Fruit fly (Drosophila melanogaster) whole organism, embryonic: ENCODE measurements around the gene odd.
A peak's percentile ranks its signal among the peaks of the same experiment; 100 is the strongest.

Experiments used
- CG11093 ChIP-seq: fragments of 200-800 bp; sonication (Bioruptor generic); IDR thresholded peaks from 3 replicates; pipeline ENCODE4 v1.3.6; 2022; ENCODE audit warnings: missing biosample characterization, missing genetic modification characterization
- CG15479 ChIP-seq: fragments of 200-800 bp; sonication (Bioruptor generic); optimal IDR thresholded peaks from 3 replicates; lab custom pipeline; 2019; ENCODE audit warnings: missing biosample characterization, mild to moderate bottlenecking, missing genetic modification characterization, moderate library complexity
- CG17328 ChIP-seq: fragments of 200-800 bp; sonication (Bioruptor generic); IDR thresholded peaks from 2 replicates; pipeline ENCODE4 v1.3.6; 2022; ENCODE audit warnings: missing biosample characterization, missing genetic modification characterization
- CG17385 ChIP-seq: fragments of 200-800 bp; sonication (Bioruptor generic); optimal IDR thresholded peaks from 3 replicates; lab custom pipeline; 2018; ENCODE audit warnings: missing biosample characterization, mild to moderate bottlenecking, missing genetic modification characterization
- CG17612 ChIP-seq: fragments of 200-800 bp; sonication (Bioruptor generic); IDR thresholded peaks from 2 replicates; pipeline ENCODE4 v1.3.6; 2022; ENCODE audit warnings: missing biosample characterization, missing genetic modification characterization
- CG2202 ChIP-seq: fragments of 200-800 bp; sonication (Bioruptor generic); optimal IDR thresholded peaks from 2 replicates; lab custom pipeline; 2018; ENCODE audit warnings: missing biosample characterization, mild to moderate bottlenecking, missing genetic modification characterization
- CG2875 ChIP-seq: fragments of 200-800 bp; sonication (Bioruptor generic); optimal IDR thresholded peaks from 2 replicates; lab custom pipeline; 2017; ENCODE audit warnings: missing biosample characterization, mild to moderate bottlenecking, missing genetic modification characterization, missing genetic modification reagents
- CG2889 ChIP-seq: fragments of 200-800 bp; sonication (Bioruptor generic); IDR thresholded peaks from 3 replicates; pipeline ENCODE4 v1.3.6; 2022; ENCODE audit warnings: missing biosample characterization, missing genetic modification characterization
- CG30020 ChIP-seq: fragments of 200-800 bp; optimal IDR thresholded peaks from 2 replicates; lab custom pipeline; 2019; ENCODE audit warnings: missing biosample characterization, mild to moderate bottlenecking, missing genetic modification characterization, moderate library complexity
- CG31365 ChIP-seq: fragments of 200-800 bp; sonication (Bioruptor generic); optimal IDR thresholded peaks from 2 replicates; lab custom pipeline; 2018; ENCODE audit warnings: missing biosample characterization, mild to moderate bottlenecking, missing genetic modification characterization
- CG3995 ChIP-seq: fragments of 200-800 bp; sonication (Bioruptor generic); optimal IDR thresholded peaks from 3 replicates; lab custom pipeline; 2016; ENCODE audit warnings: missing biosample characterization, missing genetic modification characterization
- CG42726 ChIP-seq: fragments of 200-800 bp; sonication (Bioruptor generic); IDR thresholded peaks from 2 replicates; pipeline ENCODE4 v1.3.6; 2022; ENCODE audit warnings: missing biosample characterization, missing genetic modification characterization; ENCODE audit not compliant: partially characterized antibody
- CG4282 ChIP-seq: fragments of 200-800 bp; sonication (Bioruptor generic); optimal IDR thresholded peaks from 2 replicates; lab custom pipeline; 2016; ENCODE audit warnings: missing biosample characterization, missing genetic modification characterization
- CG5180 ChIP-seq: fragments of 200-800 bp; sonication (Bioruptor generic); optimal IDR thresholded peaks from 3 replicates; lab custom pipeline; 2017; ENCODE audit warnings: missing biosample characterization, missing genetic modification characterization, mild to moderate bottlenecking, moderate library complexity, missing genetic modification reagents
- CG6175 ChIP-seq: fragments of 200-800 bp; sonication (Bioruptor generic); IDR thresholded peaks from 3 replicates; pipeline ENCODE4 v1.3.6; 2022; ENCODE audit warnings: missing biosample characterization, missing genetic modification characterization
- CrebB ChIP-seq: fragments of 200-800 bp; sonication (Bioruptor generic); optimal IDR thresholded peaks from 3 replicates; lab custom pipeline; 2018; ENCODE audit warnings: missing biosample characterization, mild to moderate bottlenecking, missing genetic modification characterization
- Doc3 ChIP-seq: fragments of 200-800 bp; sonication (Bioruptor generic); IDR thresholded peaks from 3 replicates; pipeline ENCODE4 v1.3.6; 2022; ENCODE audit warnings: missing biosample characterization, missing genetic modification characterization; ENCODE audit not compliant: partially characterized antibody
- Dref ChIP-seq: fragments of 200-800 bp; sonication (Bioruptor generic); IDR thresholded peaks from 2 replicates; pipeline ENCODE4 v1.3.6; 2022; ENCODE audit warnings: missing biosample characterization, missing genetic modification characterization
- Eip74EF ChIP-seq, 2 experiments: fragments of 200-800 bp in 1 of 2; fragments of >200 bp in 1 of 2; sonication (Bioruptor generic) in 1 of 2; optimal IDR thresholded peaks; 2 replicates each; lab custom pipeline; 2017 to 2019; ENCODE audit warnings: missing biosample characterization in 2 of 2, missing genetic modification characterization in 2 of 2, mild to moderate bottlenecking in 1 of 2, moderate library complexity in 1 of 2
- Fer2 ChIP-seq: fragments of 200-800 bp; sonication (Bioruptor generic); optimal IDR thresholded peaks from 2 replicates; lab custom pipeline; 2018; ENCODE audit warnings: missing biosample characterization, mild to moderate bottlenecking, missing genetic modification characterization, moderate library complexity
- HLH4C ChIP-seq: fragments of 200-800 bp; sonication (Bioruptor generic); IDR thresholded peaks from 3 replicates; pipeline ENCODE4 v1.3.6; 2022; ENCODE audit warnings: missing biosample characterization, missing genetic modification characterization; ENCODE audit not compliant: partially characterized antibody
- Lhr ChIP-seq: fragments of 200-800 bp; sonication (Bioruptor generic); optimal IDR thresholded peaks from 3 replicates; lab custom pipeline; 2017; ENCODE audit warnings: mild to moderate bottlenecking, missing biosample characterization, missing genetic modification reagents, missing genetic modification characterization
- Lpt ChIP-seq: fragments of >200 bp; optimal IDR thresholded peaks from 2 replicates; lab custom pipeline; 2018; ENCODE audit warnings: missing biosample characterization, missing genetic modification characterization
- MESR4 ChIP-seq: fragments of 200-800 bp; sonication (Bioruptor generic); optimal IDR thresholded peaks from 2 replicates; lab custom pipeline; 2018; ENCODE audit warnings: missing biosample characterization, mild to moderate bottlenecking, missing genetic modification characterization, moderate library complexity
- PHDP ChIP-seq: fragments of 200-800 bp; sonication (Bioruptor generic); optimal IDR thresholded peaks from 3 replicates; lab custom pipeline; 2018; ENCODE audit warnings: missing biosample characterization, mild to moderate bottlenecking, missing genetic modification characterization, moderate library complexity
- Ptx1 ChIP-seq: fragments of 200-800 bp; sonication (Bioruptor generic); IDR thresholded peaks from 2 replicates; pipeline ENCODE4 v1.3.6; 2022; ENCODE audit warnings: missing biosample characterization, missing genetic modification characterization
- ash1 ChIP-seq: fragments of 200-800 bp; sonication (Bioruptor generic); optimal IDR thresholded peaks from 2 replicates; lab custom pipeline; 2018; ENCODE audit warnings: missing biosample characterization, mild to moderate bottlenecking, missing genetic modification characterization
- btn ChIP-seq: fragments of 200-800 bp; sonication (Bioruptor generic); optimal IDR thresholded peaks from 2 replicates; lab custom pipeline; 2016; ENCODE audit warnings: missing biosample characterization, missing genetic modification characterization
- chif ChIP-seq, 2 experiments: fragments of 200-800 bp; sonication (Bioruptor generic); optimal IDR thresholded peaks; 3 replicates each; lab custom pipeline; 2016; ENCODE audit warnings: missing biosample characterization in 2 of 2, missing genetic modification characterization in 2 of 2
- gro ChIP-seq: fragments of 200-800 bp; sonication (Bioruptor generic); optimal IDR thresholded peaks from 2 replicates; lab custom pipeline; 2016; ENCODE audit warnings: missing biosample characterization, missing genetic modification characterization
- hth ChIP-seq: fragments of >200 bp; optimal IDR thresholded peaks from 2 replicates; lab custom pipeline; 2017; ENCODE audit warnings: inconsistent platforms
- insv ChIP-seq, 2 experiments: fragments of 200-800 bp; sonication (Bioruptor generic); optimal IDR thresholded peaks; 3 replicates each; lab custom pipeline; 2016 to 2018; ENCODE audit warnings: missing biosample characterization in 2 of 2, missing genetic modification characterization in 2 of 2
- maf-S ChIP-seq: fragments of 200-800 bp; sonication (Bioruptor generic); optimal IDR thresholded peaks from 2 replicates; lab custom pipeline; 2016; ENCODE audit warnings: missing biosample characterization, missing genetic modification characterization
- nerfin-1 ChIP-seq: fragments of 200-800 bp; sonication (Bioruptor generic); optimal IDR thresholded peaks from 3 replicates; lab custom pipeline; 2019; ENCODE audit warnings: missing biosample characterization, mild to moderate bottlenecking, missing genetic modification characterization, moderate library complexity
- org-1 ChIP-seq: fragments of 200-800 bp; sonication (Bioruptor generic); optimal IDR thresholded peaks from 2 replicates; lab custom pipeline; 2017; ENCODE audit warnings: missing biosample characterization, missing genetic modification characterization
- pita ChIP-seq: fragments of 200-800 bp; sonication (Bioruptor generic); optimal IDR thresholded peaks from 2 replicates; lab custom pipeline; 2017; ENCODE audit warnings: missing biosample characterization, mild to moderate bottlenecking, missing genetic modification characterization
- pzg ChIP-seq: fragments of 200-800 bp; sonication (Bioruptor generic); optimal IDR thresholded peaks from 3 replicates; lab custom pipeline; 2018; ENCODE audit warnings: missing biosample characterization, mild to moderate bottlenecking, missing genetic modification characterization, moderate library complexity
- row ChIP-seq: fragments of 200-800 bp; sonication (Bioruptor generic); IDR thresholded peaks from 3 replicates; pipeline ENCODE4 v1.3.6; 2022; ENCODE audit warnings: missing biosample characterization, missing genetic modification characterization
- run ChIP-seq: fragments of 200-800 bp; sonication (Bioruptor generic); optimal IDR thresholded peaks from 3 replicates; lab custom pipeline; 2018; ENCODE audit warnings: missing biosample characterization, mild to moderate bottlenecking, missing genetic modification characterization
- sc ChIP-seq, 3 experiments: fragments of >200 bp in 2 of 3; fragments of 200-800 bp in 1 of 3; sonication (Bioruptor generic) in 1 of 3; optimal IDR thresholded peaks; 2 replicates in 2 of 3; 3 replicates in 1 of 3; lab custom pipeline; 2017; ENCODE audit warnings: mild to moderate bottlenecking in 1 of 3, missing biosample characterization in 1 of 3, missing genetic modification characterization in 1 of 3, missing genetic modification reagents in 1 of 3
- seq ChIP-seq: fragments of 200-800 bp; sonication (Bioruptor generic); IDR thresholded peaks from 2 replicates; pipeline ENCODE4 v1.3.6; 2022; ENCODE audit warnings: missing biosample characterization, missing genetic modification characterization
- shn ChIP-seq: fragments of 200-800 bp; sonication (Bioruptor generic); optimal IDR thresholded peaks from 3 replicates; lab custom pipeline; 2016; ENCODE audit warnings: missing biosample characterization, missing genetic modification characterization
- sima ChIP-seq: fragments of 200-800 bp; sonication (Bioruptor generic); optimal IDR thresholded peaks from 2 replicates; lab custom pipeline; 2016; ENCODE audit warnings: missing biosample characterization, missing genetic modification characterization
- slp2 ChIP-seq: fragments of 200-800 bp; sonication (Bioruptor generic); optimal IDR thresholded peaks from 2 replicates; lab custom pipeline; 2016; ENCODE audit warnings: missing biosample characterization, missing genetic modification characterization
- tin ChIP-seq: fragments of 200-800 bp; sonication (Bioruptor generic); optimal IDR thresholded peaks from 3 replicates; lab custom pipeline; 2016; ENCODE audit warnings: missing biosample characterization, missing genetic modification characterization
- tll ChIP-seq, 2 experiments: fragments of 200-800 bp in 1 of 2; fragments of >200 bp in 1 of 2; sonication (Bioruptor generic) in 1 of 2; optimal IDR thresholded peaks; 2 replicates each; lab custom pipeline; 2017 to 2019; ENCODE audit warnings: missing biosample characterization in 2 of 2, missing genetic modification characterization in 2 of 2, mild to moderate bottlenecking in 1 of 2, moderate library complexity in 1 of 2
- toy ChIP-seq: fragments of 200-800 bp; sonication (Bioruptor generic); IDR thresholded peaks from 2 replicates; pipeline ENCODE4 v1.3.6; 2022; ENCODE audit warnings: missing biosample characterization, missing genetic modification characterization
- trem ChIP-seq: fragments of 200-800 bp; optimal IDR thresholded peaks from 3 replicates; lab custom pipeline; 2019; ENCODE audit warnings: missing biosample characterization, mild to moderate bottlenecking, missing genetic modification characterization, moderate library complexity
- z ChIP-seq: fragments of 200-800 bp; sonication (Bioruptor generic); IDR thresholded peaks from 3 replicates; pipeline ENCODE4 v1.3.6; 2022; ENCODE audit warnings: missing biosample characterization, missing genetic modification characterization
- zfh2 ChIP-seq: fragments of 200-800 bp; sonication (Bioruptor generic); optimal IDR thresholded peaks from 2 replicates; lab custom pipeline; 2016; ENCODE audit warnings: missing biosample characterization, missing genetic modification characterization

The odd gene

dm6 chr2L:3655698-3656105 is 49.1 kb upstream of the odd start (continued):
- TF ChIP-seq sc (optimal IDR thresholded peaks at IDR 0.05; lab: Kevin White, UChicago) (no peak), sc (GFP tag; optimal IDR thresholded peaks at IDR 0.05; lab: Kevin White, UChicago) (peak; percentile 98), hth (no peak), sima (GFP tag; lab: Kevin White, UChicago) (peak; percentile 95), run (tag; lab: Kevin White, UChicago) (peak; percentile 97), tll (GFP tag; optimal IDR thresholded peaks at IDR 0.05; lab: Kevin White, UChicago) (peak in 1 of 2 experiments; percentile 56), chif (GFP tag; optimal IDR thresholded peaks at IDR 0.05; lab: Kevin White, UChicago) (peak; percentile 97 to 98), CG17328 (GFP tag; lab: Robert Waterston, UW) (peak; percentile 97), CG42726 (GFP tag; lab: Robert Waterston, UW) (no peak), Doc3 (no peak), Eip74EF (GFP tag; optimal IDR thresholded peaks at IDR 0.05; lab: Kevin White, UChicago) (peak in 1 of 2 experiments; percentile 98), pzg (GFP tag; lab: Kevin White, UChicago) (peak; percentile 34), CG2875 (GFP tag; lab: Kevin White, UChicago) (peak; percentile 97), zfh2 (GFP tag; lab: Kevin White, UChicago) (peak; percentile 98), CG30020 (tag; lab: Kevin White, UChicago) (peak; percentile 87), CrebB (tag; lab: Kevin White, UChicago) (peak; percentile 98), Fer2 (peak; percentile 97), MESR4 (GFP tag; lab: Kevin White, UChicago) (peak; percentile 74), CG4282 (GFP tag; lab: Kevin White, UChicago) (peak; percentile 95), pita (GFP tag; lab: Kevin White, UChicago) (no peak), slp2 (GFP tag; lab: Kevin White, UChicago) (peak; percentile 97), CG15479 (peak; percentile 56), gro (peak; percentile 98), Dref (peak; percentile 38; the same call in 1 of the 2 replicates), seq (peak; percentile 98), CG17385 (GFP tag; lab: Kevin White, UChicago) (peak; percentile 97), trem (tag; lab: Kevin White, UChicago) (peak; percentile 96), nerfin-1 (tag; lab: Kevin White, UChicago) (peak; percentile 98), Lhr (GFP tag; lab: Kevin White, UChicago) (peak; percentile 93), CG11093 (GFP tag; lab: Robert Waterston, UW) (peak; percentile 96), row (peak; percentile 99), CG2202 (tag; lab: Kevin White, UChicago) (peak; percentile 97), Lpt (GFP tag; lab: Kevin White, UChicago) (no peak), CG17612 (GFP tag; lab: Robert Waterston, UW) (peak; percentile 93), CG5180 (peak; percentile 92), CG31365 (tag; lab: Kevin White, UChicago) (peak; percentile 93), CG2889 (GFP tag; lab: Robert Waterston, UW) (peak; percentile 95), toy (GFP tag; lab: Robert Waterston, UW) (peak; percentile 92), ash1 (GFP tag; lab: Kevin White, UChicago) (peak; percentile 93), Ptx1 (peak; percentile 98), shn (GFP tag; lab: Kevin White, UChicago) (peak; percentile 97), CG3995 (peak; percentile 84), org-1 (GFP tag; lab: Kevin White, UChicago) (peak; percentile 99), tin (GFP tag; lab: Kevin White, UChicago) (peak; percentile 98), btn (GFP tag; lab: Kevin White, UChicago) (peak; percentile 96), insv (GFP tag; optimal IDR thresholded peaks at IDR 0.05; lab: Kevin White, UChicago) (peak; percentile 29 to 83), maf-S (peak; percentile 96), HLH4C (GFP tag; lab: Robert Waterston, UW) (no peak), PHDP (peak; percentile 99), CG6175 (GFP tag; lab: Robert Waterston, UW) (peak; percentile 96), z (GFP tag; lab: Robert Waterston, UW) (peak; percentile 65)
